Worm (Caenorhabditis elegans) whole organism, L4 larva: ENCODE results near the gene acdh-8.
A peak's percentile ranks its signal among the peaks of the same experiment; 100 is the strongest.

Experiments
- D1046.2 ChIP-seq: fragments of 200-800 bp; sonication (Bioruptor generic); IDR thresholded peaks from 2 replicates; pipeline ENCODE4 v1.3.6; 2022; ENCODE audit warnings: missing genetic modification characterization, missing compliant biosample characterization
- F10B5.3 ChIP-seq: sonication (generic microtip); optimal IDR thresholded peaks from 2 replicates; lab custom pipeline; 2016; ENCODE audit warnings: mild to moderate bottlenecking, missing genetic modification characterization, missing compliant biosample characterization
- Y105C5A.15 ChIP-seq: fragments of 200-800 bp; sonication (Bioruptor generic); IDR thresholded peaks from 2 replicates; pipeline ENCODE4 v1.3.6; 2022; ENCODE audit warnings: missing genetic modification characterization, missing compliant biosample characterization
- Y5F2A.4 ChIP-seq: fragments of 200-800 bp; sonication (Bioruptor generic); optimal IDR thresholded peaks from 2 replicates; lab custom pipeline; 2018; ENCODE audit warnings: mild to moderate bottlenecking, missing genetic modification characterization, missing compliant biosample characterization
- Y75B8A.6 ChIP-seq: fragments of 200-800 bp; sonication (Bioruptor generic); IDR thresholded peaks from 2 replicates; pipeline ENCODE4 v1.3.6; 2022; ENCODE audit warnings: missing genetic modification reagents, missing genetic modification characterization, missing compliant biosample characterization
- aly-2 ChIP-seq: sonication (generic microtip); optimal IDR thresholded peaks from 2 replicates; lab custom pipeline; 2018; ENCODE audit warnings: missing biosample characterization, missing genetic modification characterization
- ceh-20 ChIP-seq: fragments of 200-800 bp; sonication (Bioruptor generic); IDR thresholded peaks from 2 replicates; pipeline ENCODE4 v1.3.6; 2022; ENCODE audit warnings: missing genetic modification reagents, missing genetic modification characterization, missing compliant biosample characterization
- ceh-28 ChIP-seq: fragments of 150-350 bp; optimal IDR thresholded peaks from 2 replicates; lab custom pipeline; 2014; ENCODE audit warnings: missing biosample characterization, missing genetic modification reagents, missing genetic modification characterization
- ceh-32 ChIP-seq: sonication (generic microtip); optimal IDR thresholded peaks from 2 replicates; lab custom pipeline; 2016; ENCODE audit warnings: mild to moderate bottlenecking, missing genetic modification characterization, missing compliant biosample characterization; ENCODE audit not compliant: poor library complexity
- ceh-82 ChIP-seq: sonication (generic microtip); optimal IDR thresholded peaks from 2 replicates; lab custom pipeline; 2017; ENCODE audit warnings: missing biosample characterization, missing genetic modification characterization
- cey-2 ChIP-seq: sonication (generic microtip); optimal IDR thresholded peaks from 3 replicates; lab custom pipeline; 2017; ENCODE audit warnings: missing genetic modification characterization, mild to moderate bottlenecking, missing compliant biosample characterization, antibody characterized with exemption, borderline replicate concordance; ENCODE audit not compliant: insufficient read depth
- daf-8 ChIP-seq: fragments of 200-800 bp; sonication (Bioruptor generic); IDR thresholded peaks from 2 replicates; pipeline ENCODE4 v1.3.6; 2022; ENCODE audit warnings: missing genetic modification characterization, missing compliant biosample characterization
- dmd-8 ChIP-seq: fragments of 200-800 bp; sonication (Bioruptor generic); IDR thresholded peaks from 2 replicates; pipeline ENCODE4 v1.3.6; 2022; ENCODE audit warnings: missing genetic modification characterization, missing compliant biosample characterization
- dmd-9 ChIP-seq: fragments of 200-800 bp; sonication (Bioruptor generic); IDR thresholded peaks from 2 replicates; pipeline ENCODE4 v1.3.6; 2022; ENCODE audit warnings: missing genetic modification reagents, missing genetic modification characterization, missing compliant biosample characterization
- duxl-1 ChIP-seq: sonication (generic microtip); optimal IDR thresholded peaks from 2 replicates; lab custom pipeline; 2016; ENCODE audit warnings: mild to moderate bottlenecking, missing genetic modification characterization, moderate library complexity, missing compliant biosample characterization; ENCODE audit not compliant: poor library complexity
- dve-1 ChIP-seq: sonication (generic microtip); optimal IDR thresholded peaks from 2 replicates; lab custom pipeline; 2017; ENCODE audit warnings: antibody characterized with exemption, mild to moderate bottlenecking, missing genetic modification characterization, missing compliant biosample characterization; ENCODE audit not compliant: insufficient read depth
- egl-43 ChIP-seq: fragments of 200-800 bp; sonication (Bioruptor generic); IDR thresholded peaks from 2 replicates; pipeline ENCODE4 v1.3.6; 2022; ENCODE audit warnings: missing genetic modification reagents, missing genetic modification characterization, missing compliant biosample characterization
- gei-8 ChIP-seq: fragments of 200-800 bp; sonication (Bioruptor generic); optimal IDR thresholded peaks from 2 replicates; lab custom pipeline; 2018; ENCODE audit warnings: mild to moderate bottlenecking, missing genetic modification characterization, missing compliant biosample characterization
- hlh-11 ChIP-seq: fragments of 200-800 bp; sonication (Bioruptor generic); optimal IDR thresholded peaks from 2 replicates; lab custom pipeline; 2018; ENCODE audit warnings: mild to moderate bottlenecking, missing genetic modification characterization, missing compliant biosample characterization
- hlh-30 ChIP-seq: sonication (generic microtip); optimal IDR thresholded peaks from 2 replicates; lab custom pipeline; 2017; ENCODE audit warnings: antibody characterized with exemption, mild to moderate bottlenecking, missing genetic modification characterization, missing compliant biosample characterization; ENCODE audit not compliant: insufficient read depth
- lin-1 ChIP-seq: fragments of 200-800 bp; sonication (Bioruptor generic); IDR thresholded peaks from 2 replicates; pipeline ENCODE4 v1.3.6; 2022; ENCODE audit warnings: missing genetic modification reagents, missing genetic modification characterization, missing compliant biosample characterization
- lin-13 ChIP-seq: fragments of 150-350 bp; optimal IDR thresholded peaks from 2 replicates; lab custom pipeline; 2014; ENCODE audit warnings: missing biosample characterization, missing genetic modification reagents, missing genetic modification characterization
- lin-39 ChIP-seq: fragments of 150-350 bp; optimal IDR thresholded peaks from 2 replicates; lab custom pipeline; 2014; ENCODE audit warnings: missing biosample characterization, missing genetic modification reagents, missing genetic modification characterization
- lir-3 ChIP-seq: sonication (generic microtip); optimal IDR thresholded peaks from 2 replicates; lab custom pipeline; 2016; ENCODE audit warnings: mild to moderate bottlenecking, missing genetic modification characterization, missing compliant biosample characterization
- lsy-2 ChIP-seq, 2 experiments: fragments of 150-350 bp in 1 of 2; sonication (generic microtip) in 1 of 2; optimal IDR thresholded peaks; 2 replicates each; lab custom pipeline; 2014 to 2017; ENCODE audit warnings: missing biosample characterization in 2 of 2, missing genetic modification characterization in 2 of 2
- mdl-1 ChIP-seq, 2 experiments: fragments of 150-350 bp in 1 of 2; sonication (generic microtip) in 1 of 2; optimal IDR thresholded peaks; 2 replicates each; lab custom pipeline; 2014 to 2017; ENCODE audit warnings: missing biosample characterization in 2 of 2, missing genetic modification characterization in 2 of 2
- mdt-29 ChIP-seq: fragments of 200-800 bp; sonication (Bioruptor generic); IDR thresholded peaks from 2 replicates; pipeline ENCODE4 v1.3.6; 2022; ENCODE audit warnings: missing genetic modification reagents, missing genetic modification characterization, missing compliant biosample characterization
- mep-1 ChIP-seq: fragments of 150-350 bp; sonication (generic microtip); optimal IDR thresholded peaks from 3 replicates; lab custom pipeline; 2014; ENCODE audit warnings: missing biosample characterization, missing genetic modification characterization
- mxl-3 ChIP-seq: fragments of 200-800 bp; sonication (Bioruptor generic); optimal IDR thresholded peaks from 2 replicates; lab custom pipeline; 2018; ENCODE audit warnings: mild to moderate bottlenecking, missing genetic modification characterization, missing compliant biosample characterization
- nhr-102 ChIP-seq: sonication (generic microtip); optimal IDR thresholded peaks from 2 replicates; lab custom pipeline; 2016; ENCODE audit warnings: mild to moderate bottlenecking, missing genetic modification characterization, moderate library complexity, missing compliant biosample characterization
- nhr-25 ChIP-seq: sonication (generic microtip); optimal IDR thresholded peaks from 2 replicates; lab custom pipeline; 2017; ENCODE audit warnings: missing genetic modification characterization, mild to moderate bottlenecking, missing compliant biosample characterization, antibody characterized with exemption, moderate library complexity, borderline replicate concordance; ENCODE audit not compliant: insufficient read depth
- nhr-28 ChIP-seq: fragments of 150-350 bp; optimal IDR thresholded peaks from 2 replicates; lab custom pipeline; 2014; ENCODE audit warnings: missing biosample characterization, missing genetic modification characterization
- nhr-41 ChIP-seq: fragments of 200-800 bp; sonication (Bioruptor generic); IDR thresholded peaks from 2 replicates; pipeline ENCODE4 v1.3.6; 2022; ENCODE audit warnings: missing genetic modification reagents, missing genetic modification characterization, missing compliant biosample characterization
- nhr-76 ChIP-seq: fragments of 150-350 bp; optimal IDR thresholded peaks from 2 replicates; lab custom pipeline; 2014; ENCODE audit warnings: missing biosample characterization, missing genetic modification characterization
- nhr-77 ChIP-seq: fragments of 150-350 bp; optimal IDR thresholded peaks from 2 replicates; lab custom pipeline; 2014; ENCODE audit warnings: missing biosample characterization, missing genetic modification characterization
- pqm-1 ChIP-seq: sonication (generic microtip); optimal IDR thresholded peaks from 2 replicates; lab custom pipeline; 2017; ENCODE audit warnings: missing biosample characterization, missing genetic modification characterization
- sdz-12 ChIP-seq: fragments of 200-800 bp; sonication (Bioruptor generic); optimal IDR thresholded peaks from 2 replicates; lab custom pipeline; 2018; ENCODE audit warnings: mild to moderate bottlenecking, missing genetic modification characterization, missing compliant biosample characterization
- set-16 ChIP-seq: fragments of 200-800 bp; sonication (Bioruptor generic); IDR thresholded peaks from 2 replicates; pipeline ENCODE4 v1.3.6; 2022; ENCODE audit warnings: missing genetic modification reagents, missing genetic modification characterization, missing compliant biosample characterization
- snpc-1.2 ChIP-seq: fragments of 200-800 bp; sonication (Bioruptor generic); IDR thresholded peaks from 2 replicates; pipeline ENCODE4 v1.3.6; 2022; ENCODE audit warnings: missing genetic modification reagents, missing genetic modification characterization, missing compliant biosample characterization
- spr-1 ChIP-seq: sonication (generic microtip); optimal IDR thresholded peaks from 2 replicates; lab custom pipeline; 2016; ENCODE audit warnings: mild to moderate bottlenecking, missing genetic modification characterization, missing compliant biosample characterization
- spr-3 ChIP-seq: fragments of 200-800 bp; sonication (Bioruptor generic); optimal IDR thresholded peaks from 2 replicates; lab custom pipeline; 2018; ENCODE audit warnings: mild to moderate bottlenecking, missing genetic modification characterization, missing compliant biosample characterization
- tag-97 ChIP-seq: fragments of 200-800 bp; sonication (Bioruptor generic); IDR thresholded peaks from 2 replicates; pipeline ENCODE4 v1.3.6; 2022; ENCODE audit warnings: missing genetic modification characterization, missing compliant biosample characterization
- tra-1 ChIP-seq: fragments of 200-800 bp; sonication (Bioruptor generic); IDR thresholded peaks from 2 replicates; pipeline ENCODE4 v1.3.6; 2022; ENCODE audit warnings: missing genetic modification reagents, missing genetic modification characterization, missing compliant biosample characterization
- unc-39 ChIP-seq: sonication (generic microtip); optimal IDR thresholded peaks from 2 replicates; lab custom pipeline; 2017; ENCODE audit warnings: missing biosample characterization, missing genetic modification characterization

Gene acdh-8

DNA sequence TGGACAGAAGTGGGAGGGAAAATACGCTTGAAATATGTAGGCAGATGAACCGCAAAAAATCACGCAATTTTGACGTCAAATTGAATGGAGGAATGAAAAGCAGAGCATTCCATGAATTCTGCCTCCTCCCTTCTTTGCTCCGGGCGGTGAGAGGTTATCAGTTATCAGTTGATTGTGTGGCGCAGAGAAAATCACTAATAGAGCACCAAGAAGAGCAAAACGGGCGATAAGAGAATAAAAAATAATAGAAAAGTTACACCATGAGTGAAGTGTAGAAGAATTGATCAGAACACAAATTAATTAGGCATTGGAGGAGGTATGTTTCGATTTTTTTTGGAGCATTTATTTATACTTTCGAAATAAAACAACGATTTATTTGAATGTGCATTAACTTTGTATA lies 12.3 kb downstream of the acdh-8 start (continued):
- TF ChIP-seq Y75B8A.6, result no peak
- no peak for TF ChIP-seq nhr-102 (tag; lab: Kevin White, UChicago)
- TF ChIP-seq dmd-9 (GFP tag; lab: Robert Waterston, UW), result no peak
- TF ChIP-seq nhr-77, result peak; percentile 52
- TF ChIP-seq snpc-1.2 (GFP tag; lab: Robert Waterston, UW), result no peak
- TF ChIP-seq hlh-30 (tag; lab: Kevin White, UChicago), result no peak
- no peak for TF ChIP-seq mxl-3
- no peak for TF ChIP-seq spr-3 (GFP tag; lab: Kevin White, UChicago)
- TF ChIP-seq lin-1 (GFP tag; lab: Robert Waterston, UW), result 0 out of 2 replicates have a peak, but pooled peaks have one; percentile 26
- peak; percentile 28 for TF ChIP-seq dve-1 (tag; lab: Kevin White, UChicago)
- TF ChIP-seq hlh-11 (tag; lab: Kevin White, UChicago), result peak; percentile 64
- TF ChIP-seq lir-3 (tag; lab: Kevin White, UChicago), result no peak
- no peak for TF ChIP-seq tra-1
- TF ChIP-seq ceh-82, result no peak
- TF ChIP-seq nhr-28 (tag; lab: Kevin White, UChicago), result peak; percentile 90
- no peak for TF ChIP-seq lsy-2 (tag; optimal IDR thresholded peaks at IDR 0.05; lab: Kevin White, UChicago)
- no peak for TF ChIP-seq F10B5.3 (tag; lab: Kevin White, UChicago)
- no peak for TF ChIP-seq mdt-29 (GFP tag; lab: Robert Waterston, UW)
- TF ChIP-seq set-16 (GFP tag; lab: Robert Waterston, UW), result no peak
- TF ChIP-seq nhr-25 (tag; lab: Kevin White, UChicago), result no peak
- no peak for TF ChIP-seq nhr-76 (tag; lab: Kevin White, UChicago)
- TF ChIP-seq lin-13 (GFP tag; lab: Kevin White, UChicago), result no peak
- no peak for TF ChIP-seq Y5F2A.4
- TF ChIP-seq nhr-41 (GFP tag; lab: Robert Waterston, UW), result peak; percentile 60; the same call in 1 of the 2 replicates
- TF ChIP-seq mdl-1 (tag; optimal IDR thresholded peaks at IDR 0.05; lab: Kevin White, UChicago), result no peak
- no peak for TF ChIP-seq Y105C5A.15 (GFP tag; lab: Robert Waterston, UW)
- no peak for TF ChIP-seq dmd-8 (GFP tag; lab: Robert Waterston, UW)

ce11 chrII:5810230-5810629 lies 15.9 kb downstream of the acdh-8 start, which contains the start of the genes msp-64 and ZK1248.5:
Gene msp-64, minus strand, starts transcription at chrII:5810330.
Gene ZK1248.5, plus strand, starts transcription at chrII:5810514.
- TF ChIP-seq egl-43 (no peak), ceh-20 (GFP tag; lab: Robert Waterston, UW) (no peak), pqm-1 (tag; lab: Kevin White, UChicago) (no peak), mep-1 (tag; lab: Kevin White, UChicago) (no peak), nhr-28 (tag; lab: Kevin White, UChicago) (no peak), tag-97 (GFP tag; lab: Robert Waterston, UW) (no peak), daf-8 (GFP tag; lab: Robert Waterston, UW) (no peak), D1046.2 (GFP tag; lab: Robert Waterston, UW) (no peak), spr-1 (tag; lab: Kevin White, UChicago) (no peak), gei-8 (GFP tag; lab: Kevin White, UChicago) (no peak), unc-39 (no peak), aly-2 (tag; lab: Kevin White, UChicago) (no peak), duxl-1 (tag; lab: Kevin White, UChicago) (no peak), nhr-76 (tag; lab: Kevin White, UChicago) (no peak), cey-2 (no peak), ceh-28 (tag; lab: Kevin White, UChicago) (no peak), lin-39 (tag; lab: Kevin White, UChicago) (no peak), ceh-32 (tag; lab: Kevin White, UChicago) (no peak), sdz-12 (GFP tag; lab: Kevin White, UChicago) (no peak)
